Worm (Caenorhabditis elegans) whole organism, L3 larva: ENCODE data around the gene C01G6.2.

Experiments used
- R02D3.7 ChIP-seq: fragments of 150-350 bp; optimal IDR thresholded peaks from 2 replicates; lab custom pipeline; 2014; ENCODE audit warnings: missing biosample characterization, missing genetic modification characterization
- ZK546.5 ChIP-seq: sonication (generic microtip); optimal IDR thresholded peaks from 2 replicates; lab custom pipeline; 2017; ENCODE audit warnings: missing biosample characterization, missing genetic modification characterization
- ama-1 ChIP-seq: fragments of 150-350 bp; optimal IDR thresholded peaks from 2 replicates; lab custom pipeline; 2018
- ceh-16 ChIP-seq: sonication (generic microtip); optimal IDR thresholded peaks from 2 replicates; lab custom pipeline; 2017; ENCODE audit warnings: missing biosample characterization, missing genetic modification characterization
- ceh-28 ChIP-seq: fragments of 150-350 bp; optimal IDR thresholded peaks from 2 replicates; lab custom pipeline; 2014; ENCODE audit warnings: missing biosample characterization, missing genetic modification reagents, missing genetic modification characterization
- ceh-82 ChIP-seq: fragments of 150-350 bp; optimal IDR thresholded peaks from 2 replicates; lab custom pipeline; 2014; ENCODE audit warnings: missing biosample characterization, missing genetic modification characterization
- ceh-9 ChIP-seq: sonication (generic microtip); optimal IDR thresholded peaks from 2 replicates; lab custom pipeline; 2018; ENCODE audit warnings: missing biosample characterization, missing genetic modification characterization
- daf-12 ChIP-seq: fragments of 150-350 bp; optimal IDR thresholded peaks from 2 replicates; lab custom pipeline; 2014; ENCODE audit warnings: missing biosample characterization, missing genetic modification reagents, missing genetic modification characterization
- egl-27 ChIP-seq: sonication (generic microtip); optimal IDR thresholded peaks from 4 replicates; lab custom pipeline; 2017; ENCODE audit warnings: missing biosample characterization, missing genetic modification reagents, missing genetic modification characterization
- egl-5 ChIP-seq: fragments of 150-350 bp; optimal IDR thresholded peaks from 2 replicates; lab custom pipeline; 2017; ENCODE audit warnings: missing biosample characterization, missing genetic modification reagents, missing genetic modification characterization, inconsistent platforms
- elt-1 ChIP-seq: fragments of 150-350 bp; optimal IDR thresholded peaks from 2 replicates; lab custom pipeline; 2014; ENCODE audit warnings: missing biosample characterization, missing genetic modification characterization
- elt-2 ChIP-seq: sonication (generic microtip); optimal IDR thresholded peaks from 2 replicates; lab custom pipeline; 2016; ENCODE audit warnings: missing genetic modification reagents, mild to moderate bottlenecking, missing genetic modification characterization, missing compliant biosample characterization
- elt-3 ChIP-seq, 3 experiments: fragments of 150-350 bp in 1 of 3; sonication (generic microtip) in 2 of 3; optimal IDR thresholded peaks; 2 replicates in 2 of 3; 4 replicates in 1 of 3; lab custom pipeline; 2014 to 2017; ENCODE audit warnings: missing biosample characterization in 3 of 3, missing genetic modification characterization in 3 of 3
- eor-1 ChIP-seq, 2 experiments: fragments of 150-350 bp; optimal IDR thresholded peaks; 2 replicates each; lab custom pipeline; 2014 to 2018; ENCODE audit warnings: missing biosample characterization in 2 of 2, missing genetic modification characterization in 2 of 2
- fkh-10 ChIP-seq: sonication (generic microtip); optimal IDR thresholded peaks from 2 replicates; lab custom pipeline; 2017; ENCODE audit warnings: missing biosample characterization, missing genetic modification reagents, missing genetic modification characterization
- fkh-2 ChIP-seq: fragments of 150-350 bp; optimal IDR thresholded peaks from 2 replicates; lab custom pipeline; 2014; ENCODE audit warnings: missing biosample characterization, missing genetic modification reagents, missing genetic modification characterization
- fos-1 ChIP-seq: fragments of 150-350 bp; optimal IDR thresholded peaks from 2 replicates; lab custom pipeline; 2014; ENCODE audit warnings: missing biosample characterization, missing genetic modification characterization
- hmg-11 ChIP-seq: sonication (generic microtip); optimal IDR thresholded peaks from 2 replicates; lab custom pipeline; 2016; ENCODE audit warnings: missing genetic modification characterization, missing compliant biosample characterization
- jun-1 ChIP-seq: fragments of 150-350 bp; optimal IDR thresholded peaks from 2 replicates; lab custom pipeline; 2014; ENCODE audit warnings: missing biosample characterization, missing genetic modification reagents, missing genetic modification characterization
- lin-15B ChIP-seq: fragments of 150-350 bp; optimal IDR thresholded peaks from 2 replicates; lab custom pipeline; 2014; ENCODE audit warnings: missing biosample characterization, missing genetic modification characterization
- lin-39 ChIP-seq: fragments of 150-350 bp; optimal IDR thresholded peaks from 2 replicates; lab custom pipeline; 2018; ENCODE audit warnings: missing biosample characterization, missing genetic modification reagents, missing genetic modification characterization
- lsy-12 ChIP-seq: sonication (generic microtip); optimal IDR thresholded peaks from 2 replicates; lab custom pipeline; 2016; ENCODE audit warnings: mild to moderate bottlenecking, missing genetic modification characterization, missing compliant biosample characterization
- mdl-1 ChIP-seq: fragments of 150-350 bp; optimal IDR thresholded peaks from 2 replicates; lab custom pipeline; 2014; ENCODE audit warnings: missing biosample characterization, missing genetic modification characterization
- mml-1 ChIP-seq: fragments of 150-350 bp; sonication (generic microtip); optimal IDR thresholded peaks from 3 replicates; lab custom pipeline; 2014; ENCODE audit warnings: missing biosample characterization, missing genetic modification characterization
- nhr-11 ChIP-seq: fragments of 150-350 bp; optimal IDR thresholded peaks from 2 replicates; lab custom pipeline; 2014; ENCODE audit warnings: missing biosample characterization, missing genetic modification characterization
- nhr-12 ChIP-seq: fragments of 150-350 bp; optimal IDR thresholded peaks from 2 replicates; lab custom pipeline; 2014; ENCODE audit warnings: missing biosample characterization, missing genetic modification characterization
- nhr-23 ChIP-seq: fragments of 150-350 bp; optimal IDR thresholded peaks from 2 replicates; lab custom pipeline; 2014; ENCODE audit warnings: missing biosample characterization, missing genetic modification reagents, missing genetic modification characterization
- nhr-237 ChIP-seq: fragments of 150-350 bp; optimal IDR thresholded peaks from 2 replicates; lab custom pipeline; 2014; ENCODE audit warnings: missing biosample characterization, missing genetic modification characterization
- nhr-25 ChIP-seq: sonication (generic microtip); optimal IDR thresholded peaks from 2 replicates; lab custom pipeline; 2017; ENCODE audit warnings: missing biosample characterization, missing genetic modification characterization
- nhr-28 ChIP-seq: fragments of 150-350 bp; optimal IDR thresholded peaks from 2 replicates; lab custom pipeline; 2014; ENCODE audit warnings: missing biosample characterization, missing genetic modification characterization
- nhr-43 ChIP-seq: sonication (generic microtip); optimal IDR thresholded peaks from 2 replicates; lab custom pipeline; 2016; ENCODE audit warnings: mild to moderate bottlenecking, missing genetic modification characterization, missing compliant biosample characterization; ENCODE audit not compliant: poor library complexity, severe bottlenecking
- nhr-67 ChIP-seq: fragments of 150-350 bp; optimal IDR thresholded peaks from 2 replicates; lab custom pipeline; 2014; ENCODE audit warnings: missing biosample characterization, missing genetic modification characterization
- nhr-76 ChIP-seq: fragments of 150-350 bp; sonication (generic microtip); optimal IDR thresholded peaks from 5 replicates; lab custom pipeline; 2014; ENCODE audit warnings: missing biosample characterization, missing genetic modification characterization
- nhr-77 ChIP-seq: fragments of 150-350 bp; optimal IDR thresholded peaks from 2 replicates; lab custom pipeline; 2014; ENCODE audit warnings: missing biosample characterization, missing genetic modification characterization
- pha-4 ChIP-seq: fragments of 150-350 bp; optimal IDR thresholded peaks from 2 replicates; lab custom pipeline; 2014; ENCODE audit warnings: missing biosample characterization, missing genetic modification reagents, missing genetic modification characterization
- pqm-1 ChIP-seq: fragments of 150-350 bp; optimal IDR thresholded peaks from 2 replicates; lab custom pipeline; 2017; ENCODE audit warnings: missing biosample characterization, missing genetic modification characterization, inconsistent platforms
- sea-2 ChIP-seq: fragments of 150-350 bp; sonication (generic microtip); optimal IDR thresholded peaks from 4 replicates; lab custom pipeline; 2014; ENCODE audit warnings: missing biosample characterization, missing genetic modification reagents, missing genetic modification characterization
- skn-1 ChIP-seq: fragments of 150-350 bp; optimal IDR thresholded peaks from 2 replicates; lab custom pipeline; 2014; ENCODE audit warnings: missing biosample characterization, missing genetic modification characterization
- snpc-4 ChIP-seq: fragments of 150-350 bp; optimal IDR thresholded peaks from 2 replicates; lab custom pipeline; 2014; ENCODE audit warnings: missing biosample characterization, missing genetic modification characterization
- tbx-2 ChIP-seq: sonication (generic microtip); optimal IDR thresholded peaks from 2 replicates; lab custom pipeline; 2016; ENCODE audit warnings: mild to moderate bottlenecking, missing genetic modification characterization, missing compliant biosample characterization
- unc-39 ChIP-seq: sonication (generic microtip); optimal IDR thresholded peaks from 4 replicates; lab custom pipeline; 2017; ENCODE audit warnings: missing biosample characterization, missing genetic modification characterization
- unc-62 ChIP-seq: fragments of 150-350 bp; sonication (generic microtip); optimal IDR thresholded peaks from 4 replicates; lab custom pipeline; 2014; ENCODE audit warnings: missing biosample characterization, missing genetic modification reagents, missing genetic modification characterization
- zag-1 ChIP-seq: fragments of 150-350 bp; optimal IDR thresholded peaks from 2 replicates; lab custom pipeline; 2014; ENCODE audit warnings: missing biosample characterization, missing genetic modification characterization
- ztf-11 ChIP-seq: fragments of 150-350 bp; optimal IDR thresholded peaks from 2 replicates; lab custom pipeline; 2014; ENCODE audit warnings: missing biosample characterization, missing genetic modification characterization
- ztf-4 ChIP-seq: fragments of 150-350 bp; optimal IDR thresholded peaks from 2 replicates; lab custom pipeline; 2014; ENCODE audit warnings: missing biosample characterization, missing genetic modification characterization

Gene C01G6.2

DNA sequence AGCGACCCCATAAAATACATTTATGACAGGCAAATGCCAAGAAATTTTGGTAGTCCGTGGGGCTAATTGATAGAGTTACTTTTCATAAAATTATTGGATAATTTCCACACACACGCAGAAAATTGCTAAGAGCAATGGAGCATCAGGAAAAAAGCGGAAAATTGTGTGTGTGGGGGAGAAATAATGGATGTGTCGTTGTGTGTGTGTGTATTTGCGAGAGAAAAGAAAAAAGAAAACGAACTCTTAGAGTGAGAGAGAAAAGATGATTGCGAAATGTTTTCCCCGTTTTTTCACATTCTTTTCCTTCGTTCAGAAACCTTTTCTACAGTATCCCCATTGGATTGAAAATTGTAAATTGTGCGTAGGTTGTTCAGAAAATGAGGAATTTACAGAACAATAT lies 14.7 kb downstream of the C01G6.2 start (continued):
- TF ChIP-seq ZK546.5 (tag; lab: Kevin White, UChicago) = no peak
- TF ChIP-seq sea-2 (GFP tag; lab: Kevin White, UChicago) = no peak
- no peak for TF ChIP-seq nhr-11 (tag; lab: Kevin White, UChicago)
- TF ChIP-seq lin-15B = peak; percentile 6
- TF ChIP-seq ceh-82 (tag; lab: Kevin White, UChicago) = no peak
- TF ChIP-seq nhr-77 (tag; lab: Kevin White, UChicago) = no peak
- TF ChIP-seq ztf-4 = no peak
- TF ChIP-seq ceh-16 (tag; lab: Kevin White, UChicago) = no peak
- TF ChIP-seq nhr-76 (tag; lab: Kevin White, UChicago) = no peak
- TF ChIP-seq ceh-28 (tag; lab: Kevin White, UChicago) = no peak
- peak; percentile 40 for TF ChIP-seq ama-1
- TF ChIP-seq jun-1 = no peak
- TF ChIP-seq nhr-12 (tag; lab: Kevin White, UChicago) = no peak
- peak; percentile 57 for TF ChIP-seq hmg-11 (tag; lab: Kevin White, UChicago)
- no peak for TF ChIP-seq mdl-1 (tag; lab: Kevin White, UChicago)
- no peak for TF ChIP-seq snpc-4
- TF ChIP-seq mml-1 = no peak
- no peak for TF ChIP-seq elt-3 (tag; optimal IDR thresholded peaks at IDR 0.05; lab: Kevin White, UChicago)
- TF ChIP-seq skn-1 (tag; lab: Kevin White, UChicago) = no peak
- TF ChIP-seq pha-4 (tag; lab: Kevin White, UChicago) = no peak

ce11 chrII:9282065-9282464 lies 15.2 kb downstream of the C01G6.2 start:
- no peak for TF ChIP-seq mml-1
- no peak for TF ChIP-seq unc-39 (tag; lab: Kevin White, UChicago)
- TF ChIP-seq R02D3.7 (tag; lab: Kevin White, UChicago) = no peak
- TF ChIP-seq nhr-237 (tag; lab: Kevin White, UChicago) = no peak
- TF ChIP-seq snpc-4 = no peak
- no peak for TF ChIP-seq ceh-28 (tag; lab: Kevin White, UChicago)
- TF ChIP-seq sea-2 (GFP tag; lab: Kevin White, UChicago) = no peak
- no peak for TF ChIP-seq mdl-1 (tag; lab: Kevin White, UChicago)
- no peak for TF ChIP-seq egl-27 (tag; lab: Kevin White, UChicago)
- no peak for TF ChIP-seq ceh-16 (tag; lab: Kevin White, UChicago)
- TF ChIP-seq pha-4 (tag; lab: Kevin White, UChicago) = no peak
- TF ChIP-seq fkh-2 = no peak

DNA sequence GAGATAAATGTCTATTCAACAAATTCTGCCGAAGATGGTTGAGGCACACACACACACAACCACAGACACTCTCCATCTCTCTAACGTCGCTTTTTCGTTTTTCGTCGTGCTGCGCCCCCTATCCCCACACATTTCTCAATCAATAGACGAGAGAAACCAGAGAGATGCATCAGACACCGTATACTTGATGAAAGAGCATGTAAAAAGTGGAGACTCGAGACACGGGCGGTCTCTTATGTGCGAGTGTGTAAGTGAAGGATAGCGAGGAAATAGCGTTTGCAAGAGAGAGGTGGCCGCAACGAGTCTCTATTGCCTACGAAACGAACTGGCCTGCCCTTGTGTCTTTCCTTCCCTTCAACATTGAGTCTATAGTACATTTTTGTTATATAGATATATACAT lies 15.9 kb downstream of the C01G6.2 start:
- peak; percentile 99 for TF ChIP-seq hmg-11 (tag; lab: Kevin White, UChicago)
- peak; percentile 90 for TF ChIP-seq nhr-23 (tag; lab: Kevin White, UChicago)
- no peak for TF ChIP-seq nhr-67
- peak; percentile 95 for TF ChIP-seq pqm-1 (tag; lab: Kevin White, UChicago)
- peak; percentile 64 for TF ChIP-seq skn-1 (tag; lab: Kevin White, UChicago)
- TF ChIP-seq nhr-77 (tag; lab: Kevin White, UChicago) = no peak
- no peak for TF ChIP-seq ceh-9 (tag; lab: Kevin White, UChicago)
- TF ChIP-seq unc-62 (GFP tag; lab: Kevin White, UChicago) = peak; percentile 87
- TF ChIP-seq elt-2 (tag; lab: Kevin White, UChicago) = peak; percentile 88
- peak; percentile 78 for TF ChIP-seq fos-1
- no peak for TF ChIP-seq daf-12 (tag; lab: Kevin White, UChicago)
- peak; percentile 32 for TF ChIP-seq ztf-11
- peak; percentile 15 for TF ChIP-seq elt-1 (tag; lab: Kevin White, UChicago)
- no peak for TF ChIP-seq ceh-16 (tag; lab: Kevin White, UChicago)
- no peak for TF ChIP-seq zag-1 (tag; lab: Kevin White, UChicago)
- TF ChIP-seq nhr-43 (tag; lab: Kevin White, UChicago) = peak; percentile 81
- peak; percentile 90 for TF ChIP-seq pha-4 (tag; lab: Kevin White, UChicago)
- TF ChIP-seq nhr-25 (tag; lab: Kevin White, UChicago) = peak; percentile 97
- TF ChIP-seq nhr-12 (tag; lab: Kevin White, UChicago) = no peak
- no peak for TF ChIP-seq mml-1
- peak; percentile 96 for TF ChIP-seq lsy-12
- peak; percentile 88 for TF ChIP-seq nhr-11 (tag; lab: Kevin White, UChicago)
- peak; percentile 64 for TF ChIP-seq mdl-1 (tag; lab: Kevin White, UChicago)
- peak; percentile 13 for TF ChIP-seq egl-27 (tag; lab: Kevin White, UChicago)
- TF ChIP-seq ceh-82 (tag; lab: Kevin White, UChicago) = no peak
- peak; percentile 28 for TF ChIP-seq snpc-4
- peak; percentile 64 for TF ChIP-seq ztf-4
- no peak for TF ChIP-seq nhr-237 (tag; lab: Kevin White, UChicago)
- no peak for TF ChIP-seq nhr-76 (tag; lab: Kevin White, UChicago)
- peak; percentile 94 for TF ChIP-seq ceh-28 (tag; lab: Kevin White, UChicago)
- peak; percentile 61 for TF ChIP-seq fkh-10
- peak; percentile 51 for TF ChIP-seq R02D3.7 (tag; lab: Kevin White, UChicago)
- TF ChIP-seq egl-5 (tag; lab: Kevin White, UChicago) = peak; percentile 56
- peak in 1 of 3 experiments; percentile 62 for TF ChIP-seq elt-3 (tag; optimal IDR thresholded peaks at IDR 0.05; lab: Kevin White, UChicago)
- no peak for TF ChIP-seq fkh-2
- TF ChIP-seq lin-39 (tag; lab: Kevin White, UChicago) = peak; percentile 96
- TF ChIP-seq ama-1 = peak; percentile 91
- peak; percentile 88 for TF ChIP-seq lin-15B
- no peak for TF ChIP-seq unc-39 (tag; lab: Kevin White, UChicago)
- no peak for TF ChIP-seq eor-1 (tag; optimal IDR thresholded peaks at IDR 0.05; lab: Kevin White, UChicago)
- peak; percentile 78 for TF ChIP-seq tbx-2 (tag; lab: Kevin White, UChicago)
- peak; percentile 93 for TF ChIP-seq jun-1
- TF ChIP-seq nhr-28 (tag; lab: Kevin White, UChicago) = no peak
